Worm (Caenorhabditis elegans): Measurements from ENCODE around the gene D1086.10.

Gene D1086.10

DNA sequence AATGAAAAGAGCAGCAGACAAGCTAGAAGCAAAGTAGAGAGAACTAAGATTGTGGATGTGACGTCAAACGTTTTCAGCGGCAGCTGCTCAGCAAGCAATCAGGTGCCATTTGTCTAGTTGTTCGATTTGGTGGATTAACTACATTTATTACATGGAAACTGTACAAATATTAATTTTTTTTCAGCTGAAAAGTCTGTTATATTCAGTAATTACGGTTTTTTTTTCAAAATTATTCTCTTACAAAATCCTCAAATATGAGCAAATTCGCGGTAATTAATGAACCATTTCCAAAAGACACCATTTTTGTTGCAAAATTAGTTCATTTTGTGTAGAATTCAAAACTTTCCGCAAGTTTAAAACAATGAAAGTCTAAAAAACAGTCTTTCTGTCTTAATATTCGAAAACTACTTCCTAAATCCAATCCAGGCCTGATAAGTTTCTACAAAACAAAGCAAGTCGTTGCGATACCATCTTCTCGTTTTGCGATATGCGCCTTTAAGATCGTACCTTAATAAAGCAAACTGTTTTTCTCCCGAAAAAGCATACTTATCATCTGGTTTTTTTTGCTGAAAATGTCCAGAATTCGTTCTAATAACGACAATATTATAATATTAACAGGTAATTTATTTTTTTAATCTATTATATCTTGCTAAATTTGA lies 7.9 kb downstream of the D1086.10 start, which contains the start of the genes D1086.5 and him-5:
Gene D1086.5 (minus strand): TSS at position 51 of the 659 bp plus-strand sequence.
Gene him-5 (plus strand): TSS at position 118 of the 659 bp plus-strand sequence.
- TF ChIP-seq unc-130 (GFP tag; optimal IDR thresholded peaks at IDR 0.05) (no peak), unc-62 (GFP tag; optimal IDR thresholded peaks at IDR 0.05 in 1 of 2) (peak in 1 of 2 experiments; percentile 57), unc-62 (tag; optimal IDR thresholded peaks at IDR 0.05) (no peak)

DNA sequence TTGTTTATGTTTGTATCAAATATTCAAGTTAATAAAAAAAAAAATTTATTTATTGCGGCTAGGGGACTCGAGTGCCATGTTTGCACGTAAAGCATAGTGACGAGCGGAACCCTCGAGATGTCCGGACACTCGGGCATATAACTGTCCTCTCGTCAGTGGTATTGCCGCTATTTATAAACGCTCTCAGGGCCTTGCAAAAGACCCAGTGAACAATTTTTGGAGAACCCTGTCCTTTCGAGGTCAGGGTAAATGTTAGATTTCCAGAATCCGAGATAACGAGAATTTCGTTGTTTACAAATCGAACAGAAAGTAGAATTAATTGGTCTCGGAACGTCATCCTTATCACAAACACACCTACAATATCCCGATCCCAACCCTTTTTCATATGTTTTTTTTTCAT lies 9.8 kb downstream of the D1086.10 start, which contains the start of gene D1086.3:
Gene D1086.3 (plus strand): TSS at position 390 of the 400 bp plus-strand sequence.
- TF ChIP-seq dmd-8 (GFP tag; IDR thresholded peaks at IDR 0.05) = no peak
- peak; percentile 62 for TF ChIP-seq F10B5.3 (tag; optimal IDR thresholded peaks at IDR 0.05)
- no peak for TF ChIP-seq nhr-76 (tag; optimal IDR thresholded peaks at IDR 0.05)
- TF ChIP-seq ces-1 (GFP tag; optimal IDR thresholded peaks at IDR 0.05) = no peak
- TF ChIP-seq fkh-10 (GFP tag; optimal IDR thresholded peaks at IDR 0.05) = no peak
- TF ChIP-seq ceh-28 (tag; optimal IDR thresholded peaks at IDR 0.05) = no peak
- no peak for TF ChIP-seq lim-7 (GFP tag; IDR thresholded peaks at IDR 0.05)
- TF ChIP-seq lsy-2 (tag; optimal IDR thresholded peaks at IDR 0.05) = peak in 1 of 2 experiments; percentile 37
- peak; percentile 30 for TF ChIP-seq hlh-11 (tag; optimal IDR thresholded peaks at IDR 0.05)
- 0 out of 2 replicates have a peak, but pooled peaks have one; percentile 23 for TF ChIP-seq hmg-1.1 (GFP tag; IDR thresholded peaks at IDR 0.05)
- peak; percentile 85 for TF ChIP-seq F49E8.2 (tag; optimal IDR thresholded peaks at IDR 0.05; ENCODE audit: borderline replicate concordance)
- TF ChIP-seq T26A8.4 (GFP tag; IDR thresholded peaks at IDR 0.05) = peak; percentile 62
- TF ChIP-seq nhr-42 (GFP tag; IDR thresholded peaks at IDR 0.05) = no peak
- TF ChIP-seq snpc-4 (tag; optimal IDR thresholded peaks at IDR 0.05) = peak; percentile 88
- peak; percentile 36 to 76 for TF ChIP-seq daf-16 (GFP tag; optimal IDR thresholded peaks at IDR 0.05)
- peak; percentile 55 for TF ChIP-seq daf-16 (tag; optimal IDR thresholded peaks at IDR 0.05)
- TF ChIP-seq lin-38 (GFP tag; IDR thresholded peaks at IDR 0.05) = peak; percentile 73; the same call in 1 of the 2 replicates
- TF ChIP-seq sdz-12 (GFP tag; optimal IDR thresholded peaks at IDR 0.05) = no peak
- 0 out of 2 replicates have a peak, but pooled peaks have one; percentile 20 for TF ChIP-seq php-3 (GFP tag; IDR thresholded peaks at IDR 0.05)
- peak; percentile 74 for TF ChIP-seq mes-2 (tag; optimal IDR thresholded peaks at IDR 0.05; ENCODE audit: poor library complexity, severe bottlenecking)
- TF ChIP-seq duxl-1 (tag; optimal IDR thresholded peaks at IDR 0.05; ENCODE audit: poor library complexity) = peak; percentile 14
- peak; percentile 56; the same call in 1 of the 2 replicates for TF ChIP-seq Y48G9A.11 (GFP tag; IDR thresholded peaks at IDR 0.05)
- no peak for TF ChIP-seq hif-1 (tag; optimal IDR thresholded peaks at IDR 0.05)
- TF ChIP-seq lin-1 (GFP tag; IDR thresholded peaks at IDR 0.05) = 0 out of 2 replicates have a peak, but pooled peaks have one; percentile 42
- TF ChIP-seq lin-39 (tag; optimal IDR thresholded peaks at IDR 0.05) = no peak
- TF ChIP-seq arid-1 (GFP tag; conservative IDR thresholded peaks at IDR 0.05) = peak; percentile 57; the same call in 1 of the 2 replicates
- TF ChIP-seq daf-19 (GFP tag; conservative IDR thresholded peaks at IDR 0.05) = 0 out of 2 replicates have a peak, but pooled peaks have one; percentile 46
- TF ChIP-seq lin-13 (GFP tag; optimal IDR thresholded peaks at IDR 0.05) = peak; percentile 23
- TF ChIP-seq ama-1 (optimal IDR thresholded peaks at IDR 0.05) = peak; percentile 97
- TF ChIP-seq hlh-30 (tag; optimal IDR thresholded peaks at IDR 0.05; ENCODE audit: insufficient read depth) = peak; percentile 38
- no peak for TF ChIP-seq ceh-62 (tag; optimal IDR thresholded peaks at IDR 0.05)
- peak; percentile 11 for TF ChIP-seq nhr-102 (tag; optimal IDR thresholded peaks at IDR 0.05)
- peak; percentile 73; the same call in 1 of the 2 replicates for TF ChIP-seq snpc-1.2 (GFP tag; IDR thresholded peaks at IDR 0.05)
- 0 out of 2 replicates have a peak, but pooled peaks have one; percentile 39 for TF ChIP-seq pha-4 (GFP tag; IDR thresholded peaks at IDR 0.05)
- TF ChIP-seq pha-4 (tag; optimal IDR thresholded peaks at IDR 0.05) = no peak
- TF ChIP-seq rbr-2 (tag; optimal IDR thresholded peaks at IDR 0.05) = peak; percentile 19
- TF ChIP-seq gei-8 (GFP tag; optimal IDR thresholded peaks at IDR 0.05) = no peak
- TF ChIP-seq nhr-25 (tag; optimal IDR thresholded peaks at IDR 0.05; ENCODE audit: borderline replicate concordance, insufficient read depth) = no peak

All from whole organism, L4 larva.